Fruit fly (Drosophila melanogaster): ENCODE measurements around the gene CG7255.

CG7255 gene

DNA sequence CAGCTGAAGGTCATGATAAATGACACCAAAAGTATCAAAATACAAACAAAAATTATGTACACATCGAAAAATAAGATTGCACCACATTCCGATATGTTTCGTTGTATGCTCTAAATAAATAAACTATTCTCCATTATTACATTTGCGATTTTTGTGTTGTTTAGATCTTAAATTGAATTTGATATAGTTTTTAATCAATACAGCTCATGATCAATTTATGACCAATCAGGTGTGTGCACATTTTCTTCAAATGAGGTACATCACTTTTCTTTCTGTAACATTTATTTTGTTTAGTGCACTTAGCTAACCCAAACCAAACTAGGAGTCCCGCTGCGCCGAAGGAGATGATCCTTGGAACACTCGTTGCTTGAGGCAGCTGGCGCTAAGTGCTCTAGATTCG, 16.2 kb downstream of the CG7255 start:
- TF ChIP-seq ttk (optimal IDR thresholded peaks at IDR 0.05) = no peak
- no peak for TF ChIP-seq Myc (optimal IDR thresholded peaks at IDR 0.05)
- TF ChIP-seq h (optimal IDR thresholded peaks at IDR 0.05) = no peak
- no peak for TF ChIP-seq psq (optimal IDR thresholded peaks at IDR 0.05)
- no peak for TF ChIP-seq Sin3A (optimal IDR thresholded peaks at IDR 0.05)
- TF ChIP-seq insv (optimal IDR thresholded peaks at IDR 0.05) = no peak

DNA sequence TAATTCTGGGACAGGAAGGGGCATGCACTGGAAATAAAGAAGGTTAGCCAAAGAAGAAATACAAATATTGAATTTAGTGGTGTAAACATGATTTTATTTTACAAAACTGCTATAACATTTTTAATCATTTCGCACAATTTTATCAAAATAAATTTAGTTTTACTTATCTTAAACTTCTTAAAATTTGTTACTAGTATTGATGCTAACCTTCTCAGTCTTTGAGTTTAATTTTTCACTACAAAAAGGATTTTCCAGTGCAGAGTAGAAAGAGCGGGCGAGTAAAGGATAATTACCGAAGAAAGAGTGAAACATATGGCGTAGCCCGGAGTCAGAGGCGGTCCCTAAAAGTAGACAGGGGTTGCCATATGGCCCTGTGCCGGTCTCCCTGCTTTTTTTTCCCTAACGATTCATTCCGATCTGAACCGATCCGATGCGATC, 17.0 kb downstream of the CG7255 start:
- TF ChIP-seq psq (optimal IDR thresholded peaks at IDR 0.05) = no peak
- no peak for TF ChIP-seq insv (optimal IDR thresholded peaks at IDR 0.05)
- no peak for TF ChIP-seq Myc (optimal IDR thresholded peaks at IDR 0.05)
- no peak for TF ChIP-seq ttk (optimal IDR thresholded peaks at IDR 0.05)
- no peak for TF ChIP-seq Sin3A (optimal IDR thresholded peaks at IDR 0.05)
- no peak for TF ChIP-seq h (optimal IDR thresholded peaks at IDR 0.05)

DNA sequence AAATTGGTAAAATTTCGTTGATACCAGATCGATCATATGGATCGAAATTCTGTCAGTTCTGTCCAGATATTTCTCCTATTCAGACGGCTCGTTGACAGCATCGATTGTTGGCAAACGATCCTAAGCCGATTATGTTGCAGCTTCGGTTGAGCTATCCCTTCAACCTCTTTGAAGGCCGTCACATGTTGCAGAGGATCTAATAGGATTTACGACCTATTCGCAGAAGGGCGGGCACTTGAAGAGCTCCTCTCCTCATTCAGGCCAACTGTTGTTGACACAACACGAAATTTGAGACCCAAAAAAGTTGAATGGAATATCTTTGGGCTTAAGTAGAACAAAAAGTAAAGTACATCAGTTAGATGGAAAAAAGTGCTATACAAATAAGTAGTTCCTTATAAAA, 18.1 kb downstream of the CG7255 start:
- TF ChIP-seq Sin3A (optimal IDR thresholded peaks at IDR 0.05) = no peak
- TF ChIP-seq h (optimal IDR thresholded peaks at IDR 0.05) = no peak
- TF ChIP-seq Myc (optimal IDR thresholded peaks at IDR 0.05) = no peak
- no peak for TF ChIP-seq insv (optimal IDR thresholded peaks at IDR 0.05)
- no peak for TF ChIP-seq ttk (optimal IDR thresholded peaks at IDR 0.05)
- no peak for TF ChIP-seq psq (optimal IDR thresholded peaks at IDR 0.05)

DNA sequence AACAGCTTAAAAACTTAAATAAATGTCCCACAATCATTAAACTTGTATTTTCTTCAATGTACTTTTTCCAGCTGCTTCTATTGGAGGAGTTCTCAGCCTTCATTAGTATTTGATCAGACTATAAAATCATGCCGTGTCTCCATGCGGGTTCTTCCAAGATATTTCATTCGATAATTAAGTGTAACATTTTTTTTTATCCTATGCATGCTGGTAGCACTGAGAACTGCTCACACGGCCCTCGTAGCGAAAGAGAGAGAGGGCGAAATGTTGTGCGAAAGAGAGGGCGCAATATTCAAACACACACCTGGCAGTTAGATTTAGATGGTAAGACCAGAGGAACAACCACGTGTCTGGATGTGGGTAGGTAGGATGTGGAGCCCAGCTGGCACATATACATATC, 21.4 kb downstream of the CG7255 start:
- TF ChIP-seq h (optimal IDR thresholded peaks at IDR 0.05) (no peak), Myc (optimal IDR thresholded peaks at IDR 0.05) (no peak), Sin3A (optimal IDR thresholded peaks at IDR 0.05) (no peak)

DNA sequence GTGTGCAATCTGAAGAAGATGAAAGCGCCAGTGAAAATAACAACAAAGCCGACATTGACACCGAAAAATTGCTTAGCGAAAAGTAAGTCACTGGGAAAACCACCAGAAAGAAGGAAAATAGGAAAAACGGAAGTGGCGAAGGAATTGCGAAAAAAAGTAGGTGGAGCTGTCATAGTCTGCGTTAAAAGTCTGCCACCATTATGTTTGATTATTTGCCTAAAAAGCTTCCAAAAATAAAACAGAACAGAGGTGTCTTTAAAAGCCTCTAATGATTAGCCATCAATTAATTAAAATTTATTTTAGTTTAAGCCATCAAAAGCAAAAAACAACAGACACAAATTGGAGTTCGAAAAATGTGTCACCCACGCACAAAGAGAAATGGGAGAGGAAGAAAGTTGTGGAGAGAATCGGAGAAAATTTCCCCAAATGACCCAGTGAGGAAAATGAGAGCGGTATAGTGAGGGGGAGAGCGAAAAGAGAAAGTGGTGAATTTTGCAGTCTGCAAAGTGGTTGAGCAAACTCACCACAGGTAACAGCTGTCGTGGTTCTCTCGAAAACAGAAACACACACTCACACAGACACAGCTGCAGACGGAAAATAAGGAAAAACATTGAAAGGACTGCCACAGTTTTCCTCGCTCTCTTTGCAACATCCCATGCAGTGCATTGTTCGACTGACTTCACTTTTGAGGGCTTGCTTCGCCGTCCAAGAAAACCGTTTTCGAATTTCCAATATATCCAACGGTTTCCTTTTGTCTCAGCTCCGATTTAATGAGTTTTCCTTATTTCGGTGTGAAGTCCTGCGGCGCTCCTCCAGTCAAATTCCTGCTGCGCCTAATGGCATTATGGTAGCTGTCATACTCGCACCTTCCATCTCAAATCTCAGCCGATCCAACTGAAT, 25.5 kb downstream of the CG7255 start:
- no peak for TF ChIP-seq h (optimal IDR thresholded peaks at IDR 0.05)
- no peak for TF ChIP-seq insv (optimal IDR thresholded peaks at IDR 0.05)
- no peak for TF ChIP-seq ttk (optimal IDR thresholded peaks at IDR 0.05)
- TF ChIP-seq psq (optimal IDR thresholded peaks at IDR 0.05) = no peak
- no peak for TF ChIP-seq Sin3A (optimal IDR thresholded peaks at IDR 0.05)
- no peak for TF ChIP-seq Myc (optimal IDR thresholded peaks at IDR 0.05)

DNA sequence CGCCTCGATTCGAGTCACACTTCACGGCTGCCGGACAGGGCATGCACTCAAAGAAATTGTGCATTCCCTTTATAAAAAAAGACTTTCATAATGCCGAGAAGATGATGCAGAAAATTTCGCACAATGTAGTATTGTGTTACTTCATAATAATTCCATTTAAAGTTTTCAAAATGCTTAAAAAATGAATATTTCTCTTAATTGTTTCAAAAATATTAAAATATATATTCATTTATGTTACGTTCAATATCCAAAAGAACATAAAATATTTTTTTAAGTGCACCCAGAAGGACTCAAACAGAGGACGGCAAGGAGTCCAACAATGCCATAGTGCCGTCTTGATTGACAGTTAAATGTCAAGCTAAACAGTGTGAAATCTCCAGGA, 26.1 kb downstream of the CG7255 start:
- TF ChIP-seq psq (optimal IDR thresholded peaks at IDR 0.05) = no peak
- TF ChIP-seq insv (optimal IDR thresholded peaks at IDR 0.05) = no peak
- TF ChIP-seq ttk (optimal IDR thresholded peaks at IDR 0.05) = no peak
- no peak for TF ChIP-seq h (optimal IDR thresholded peaks at IDR 0.05)
- TF ChIP-seq Sin3A (optimal IDR thresholded peaks at IDR 0.05) = no peak
- TF ChIP-seq Myc (optimal IDR thresholded peaks at IDR 0.05) = no peak

DNA sequence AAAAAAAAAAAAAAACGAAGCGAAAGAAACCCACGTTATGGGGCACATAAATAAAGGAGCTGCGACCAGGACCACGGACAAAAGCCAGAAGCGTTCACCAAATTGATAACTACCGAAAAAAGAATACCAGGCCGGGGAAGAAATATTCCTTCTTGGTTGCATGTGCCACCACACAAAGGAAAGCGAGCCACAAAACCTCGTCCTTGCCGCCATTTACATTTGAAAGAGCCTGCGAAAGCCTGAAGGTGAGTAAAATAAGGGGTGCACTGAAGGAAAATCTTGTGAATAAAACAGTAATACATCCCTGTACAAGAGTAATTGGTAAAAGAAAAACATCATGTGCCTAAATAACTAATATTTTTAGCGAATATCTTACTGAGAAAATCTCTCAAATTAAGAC, 30.6 kb downstream of the CG7255 start:
- TF ChIP-seq h (optimal IDR thresholded peaks at IDR 0.05) (no peak), Myc (optimal IDR thresholded peaks at IDR 0.05) (no peak), insv (optimal IDR thresholded peaks at IDR 0.05) (no peak), Sin3A (optimal IDR thresholded peaks at IDR 0.05) (no peak), ttk (optimal IDR thresholded peaks at IDR 0.05) (no peak), psq (optimal IDR thresholded peaks at IDR 0.05) (no peak)

DNA sequence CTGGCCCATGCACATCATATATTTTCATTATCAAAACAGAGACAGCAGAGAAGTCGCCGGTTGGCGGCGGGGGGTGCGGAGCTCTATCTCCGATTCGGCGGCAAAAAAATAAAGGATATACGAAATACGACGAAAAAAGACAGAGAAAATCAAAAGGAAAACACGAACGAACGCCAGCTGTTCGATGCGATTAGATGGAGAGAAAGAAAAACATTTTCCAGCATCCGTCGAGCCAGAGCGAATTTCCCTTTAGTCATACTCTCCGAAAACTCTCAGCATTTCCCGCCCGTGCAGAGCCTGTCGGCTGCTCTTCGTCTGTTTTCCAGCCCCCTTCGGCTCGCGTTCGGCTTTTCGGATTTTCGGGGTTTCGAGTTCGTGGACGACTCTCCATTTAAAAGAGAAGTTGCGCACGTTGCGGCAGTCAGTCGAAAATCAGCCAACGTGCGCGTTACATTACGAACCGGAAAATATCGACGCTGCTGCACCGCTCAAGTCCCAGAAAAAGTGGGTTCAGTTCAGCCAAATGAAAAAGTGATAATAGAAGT, 32.3 kb downstream of the CG7255 start, which contains the start of gene Toll-6:
TSS of gene Toll-6 (plus strand) at position 416 of the 545 bp plus-strand sequence.
- TF ChIP-seq psq (optimal IDR thresholded peaks at IDR 0.05) (no peak), Sin3A (optimal IDR thresholded peaks at IDR 0.05) (no peak), h (optimal IDR thresholded peaks at IDR 0.05) (no peak), ttk (optimal IDR thresholded peaks at IDR 0.05) (no peak), insv (optimal IDR thresholded peaks at IDR 0.05) (no peak), Myc (optimal IDR thresholded peaks at IDR 0.05) (no peak)

DNA sequence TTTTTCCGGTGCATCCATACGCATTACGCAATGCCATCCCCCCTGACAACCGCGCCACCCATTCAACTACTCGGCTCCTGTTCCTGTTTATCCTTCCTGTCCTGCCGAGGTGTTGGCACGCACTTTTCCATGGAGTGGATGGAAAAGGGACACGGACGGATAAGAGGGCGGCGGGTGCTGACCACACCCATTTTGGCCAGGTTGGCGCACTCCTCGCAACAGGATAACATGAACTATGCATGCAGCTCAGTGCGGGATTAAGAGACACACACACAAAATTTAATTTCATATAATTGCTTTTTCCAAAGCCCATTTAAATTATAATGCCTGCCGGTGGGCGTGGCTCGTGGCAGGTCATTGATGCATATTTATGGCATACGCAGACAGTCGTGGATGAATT, 40.9 kb downstream of the CG7255 start:
- TF ChIP-seq psq (optimal IDR thresholded peaks at IDR 0.05) = no peak
- no peak for TF ChIP-seq Sin3A (optimal IDR thresholded peaks at IDR 0.05)
- TF ChIP-seq insv (optimal IDR thresholded peaks at IDR 0.05) = no peak
- no peak for TF ChIP-seq Myc (optimal IDR thresholded peaks at IDR 0.05)
- TF ChIP-seq ttk (optimal IDR thresholded peaks at IDR 0.05) = no peak
- TF ChIP-seq h (optimal IDR thresholded peaks at IDR 0.05) = no peak

DNA sequence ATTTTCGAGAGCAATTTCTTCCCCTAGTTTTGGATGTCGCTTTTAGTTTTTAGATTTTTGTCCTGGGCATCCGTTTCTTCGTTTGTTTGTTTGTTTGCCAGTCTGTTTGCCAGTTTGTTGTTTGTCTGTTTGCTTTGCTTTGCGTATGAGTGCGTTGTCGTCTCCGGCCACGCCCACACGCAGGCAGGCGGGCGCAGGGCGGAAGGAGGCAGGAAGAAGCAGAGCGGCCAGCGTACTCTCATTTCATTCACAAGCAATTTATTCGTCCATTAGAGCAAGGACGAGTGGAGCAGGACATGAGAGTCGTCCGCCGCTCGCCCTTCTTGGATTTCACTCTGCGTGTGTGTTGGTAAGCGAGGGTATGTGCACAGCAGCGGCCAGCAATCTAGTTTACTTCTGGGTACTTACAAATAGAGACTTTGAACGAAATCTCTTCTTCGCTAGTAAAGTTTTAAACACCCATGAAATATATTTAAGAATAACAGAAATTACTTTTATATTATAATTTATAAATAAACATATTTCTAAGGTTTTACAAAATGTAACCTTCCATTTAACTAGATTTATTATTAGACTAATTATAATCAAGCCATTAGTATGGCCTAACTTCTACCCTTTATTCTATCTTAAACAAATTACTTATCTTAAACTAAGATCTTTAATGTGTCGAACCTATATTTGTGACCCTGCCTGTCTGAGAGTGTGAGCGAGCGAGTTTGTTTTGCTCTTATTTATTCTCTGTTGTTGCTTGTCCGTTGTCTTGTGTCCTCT, 43.8 kb downstream of the CG7255 start:
- no peak for TF ChIP-seq Myc (optimal IDR thresholded peaks at IDR 0.05)
- TF ChIP-seq h (optimal IDR thresholded peaks at IDR 0.05) = no peak
- TF ChIP-seq psq (optimal IDR thresholded peaks at IDR 0.05) = no peak
- TF ChIP-seq ttk (optimal IDR thresholded peaks at IDR 0.05) = no peak

DNA sequence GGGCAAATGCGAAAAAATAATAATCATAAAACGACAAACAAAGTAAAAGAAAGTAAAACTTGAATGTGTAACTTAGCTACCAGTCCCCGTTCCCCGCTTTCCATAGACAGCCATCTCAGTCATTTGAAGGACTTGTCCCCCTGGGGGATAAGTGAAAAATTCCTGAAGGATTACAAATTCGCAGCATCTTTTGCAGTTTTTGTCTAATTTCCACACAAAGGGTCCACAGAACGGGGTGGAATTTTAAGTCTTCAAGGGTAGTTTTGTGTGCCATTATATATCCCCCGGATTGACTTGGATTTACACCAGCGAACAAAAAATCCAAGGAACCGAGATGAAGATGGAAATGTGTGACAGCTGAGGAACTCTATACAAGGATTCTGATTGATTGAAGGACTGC, 44.7 kb downstream of the CG7255 start:
- TF ChIP-seq h (optimal IDR thresholded peaks at IDR 0.05) = no peak
- no peak for TF ChIP-seq Myc (optimal IDR thresholded peaks at IDR 0.05)
- TF ChIP-seq psq (optimal IDR thresholded peaks at IDR 0.05) = no peak
- no peak for TF ChIP-seq insv (optimal IDR thresholded peaks at IDR 0.05)
- no peak for TF ChIP-seq Sin3A (optimal IDR thresholded peaks at IDR 0.05)
- TF ChIP-seq ttk (optimal IDR thresholded peaks at IDR 0.05) = no peak

DNA sequence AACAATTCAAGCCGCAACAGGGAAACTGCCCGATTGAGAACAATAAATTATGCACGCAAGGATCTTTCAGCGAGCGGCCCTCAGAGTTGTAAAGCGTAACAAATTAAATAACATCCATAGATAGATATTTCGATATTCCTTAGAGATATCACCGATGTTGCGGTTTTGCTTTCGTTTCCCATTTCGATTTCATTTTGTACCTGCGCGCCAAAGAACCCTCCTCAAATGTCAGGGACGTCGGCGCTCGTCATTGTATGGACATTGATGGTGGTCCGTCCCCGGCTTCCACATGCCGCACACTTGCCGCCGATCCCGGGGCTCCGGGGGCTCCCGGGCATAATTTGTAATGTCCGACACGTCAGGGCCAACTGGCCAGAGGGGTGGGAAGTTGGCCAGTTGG, 48.0 kb downstream of the CG7255 start:
- TF ChIP-seq ttk (optimal IDR thresholded peaks at IDR 0.05) (no peak), h (optimal IDR thresholded peaks at IDR 0.05) (no peak), psq (optimal IDR thresholded peaks at IDR 0.05) (no peak), insv (optimal IDR thresholded peaks at IDR 0.05) (no peak), Sin3A (optimal IDR thresholded peaks at IDR 0.05) (no peak), Myc (optimal IDR thresholded peaks at IDR 0.05) (no peak)

Data from Kc167 (cell line).